Worm (Caenorhabditis elegans) whole organism, L4 larva: ENCODE results near the gene chhy-1.

Experiments used
- D1046.2 ChIP-seq: fragments of 200-800 bp; sonication (Bioruptor generic); IDR thresholded peaks from 2 replicates; pipeline ENCODE4 v1.3.6; 2022; ENCODE audit warnings: missing genetic modification characterization, missing compliant biosample characterization
- F26F4.8 ChIP-seq: fragments of 200-800 bp; sonication (Bioruptor generic); conservative IDR thresholded peaks from 2 replicates; pipeline ENCODE4 v1.3.6; 2022; ENCODE audit warnings: missing genetic modification characterization, missing compliant biosample characterization
- R02D3.7 ChIP-seq: fragments of 150-350 bp; sonication (generic microtip); optimal IDR thresholded peaks from 3 replicates; lab custom pipeline; 2014; ENCODE audit warnings: missing biosample characterization, missing genetic modification characterization
- T20F7.1 ChIP-seq: fragments of 200-800 bp; sonication (Bioruptor generic); optimal IDR thresholded peaks from 2 replicates; lab custom pipeline; 2018; ENCODE audit warnings: mild to moderate bottlenecking, missing genetic modification characterization, missing compliant biosample characterization
- T26A8.4 ChIP-seq: fragments of 200-800 bp; sonication (Bioruptor generic); IDR thresholded peaks from 2 replicates; pipeline ENCODE4 v1.3.6; 2022; ENCODE audit warnings: missing genetic modification characterization, missing compliant biosample characterization
- ama-1 ChIP-seq: fragments of 150-350 bp; optimal IDR thresholded peaks from 2 replicates; lab custom pipeline; 2014; ENCODE audit warnings: inconsistent platforms, mixed read lengths
- attf-4 ChIP-seq: sonication (generic microtip); optimal IDR thresholded peaks from 3 replicates; lab custom pipeline; 2017; ENCODE audit warnings: missing biosample characterization, missing genetic modification characterization
- ceh-20 ChIP-seq: fragments of 200-800 bp; sonication (Bioruptor generic); IDR thresholded peaks from 2 replicates; pipeline ENCODE4 v1.3.6; 2022; ENCODE audit warnings: missing genetic modification reagents, missing genetic modification characterization, missing compliant biosample characterization
- ceh-32 ChIP-seq: sonication (generic microtip); optimal IDR thresholded peaks from 2 replicates; lab custom pipeline; 2016; ENCODE audit warnings: mild to moderate bottlenecking, missing genetic modification characterization, missing compliant biosample characterization; ENCODE audit not compliant: poor library complexity
- ceh-62 ChIP-seq: sonication (generic microtip); optimal IDR thresholded peaks from 2 replicates; lab custom pipeline; 2017; ENCODE audit warnings: missing biosample characterization, missing genetic modification characterization
- daf-16 ChIP-seq, 3 experiments: sonication (generic microtip); optimal IDR thresholded peaks; 2 replicates each; lab custom pipeline; 2016 to 2017; ENCODE audit warnings: missing genetic modification characterization in 3 of 3, missing genetic modification reagents in 3 of 3, mild to moderate bottlenecking in 2 of 3, missing compliant biosample characterization in 2 of 3, missing biosample characterization in 1 of 3, moderate library complexity in 1 of 3
- daf-19 ChIP-seq: fragments of 200-800 bp; sonication (Bioruptor generic); conservative IDR thresholded peaks from 2 replicates; pipeline ENCODE4 v1.3.6; 2022; ENCODE audit warnings: missing genetic modification characterization, missing compliant biosample characterization
- dmd-6 ChIP-seq: fragments of 200-800 bp; sonication (Bioruptor generic); IDR thresholded peaks from 2 replicates; pipeline ENCODE4 v1.3.6; 2022; ENCODE audit warnings: missing genetic modification reagents, missing genetic modification characterization, missing compliant biosample characterization
- dmd-9 ChIP-seq: fragments of 200-800 bp; sonication (Bioruptor generic); IDR thresholded peaks from 2 replicates; pipeline ENCODE4 v1.3.6; 2022; ENCODE audit warnings: missing genetic modification reagents, missing genetic modification characterization, missing compliant biosample characterization
- duxl-1 ChIP-seq: sonication (generic microtip); optimal IDR thresholded peaks from 2 replicates; lab custom pipeline; 2016; ENCODE audit warnings: mild to moderate bottlenecking, missing genetic modification characterization, moderate library complexity, missing compliant biosample characterization; ENCODE audit not compliant: poor library complexity
- dve-1 ChIP-seq: sonication (generic microtip); optimal IDR thresholded peaks from 2 replicates; lab custom pipeline; 2017; ENCODE audit warnings: antibody characterized with exemption, mild to moderate bottlenecking, missing genetic modification characterization, missing compliant biosample characterization; ENCODE audit not compliant: insufficient read depth
- egl-43 ChIP-seq: fragments of 200-800 bp; sonication (Bioruptor generic); IDR thresholded peaks from 2 replicates; pipeline ENCODE4 v1.3.6; 2022; ENCODE audit warnings: missing genetic modification reagents, missing genetic modification characterization, missing compliant biosample characterization
- gei-8 ChIP-seq: fragments of 200-800 bp; sonication (Bioruptor generic); optimal IDR thresholded peaks from 2 replicates; lab custom pipeline; 2018; ENCODE audit warnings: mild to moderate bottlenecking, missing genetic modification characterization, missing compliant biosample characterization
- hlh-30 ChIP-seq: sonication (generic microtip); optimal IDR thresholded peaks from 2 replicates; lab custom pipeline; 2017; ENCODE audit warnings: antibody characterized with exemption, mild to moderate bottlenecking, missing genetic modification characterization, missing compliant biosample characterization; ENCODE audit not compliant: insufficient read depth
- hmg-1.1 ChIP-seq: fragments of 200-800 bp; sonication (Bioruptor generic); IDR thresholded peaks from 2 replicates; pipeline ENCODE4 v1.3.6; 2022; ENCODE audit warnings: missing genetic modification reagents, missing genetic modification characterization, missing compliant biosample characterization
- jun-1 ChIP-seq: fragments of 150-350 bp; optimal IDR thresholded peaks from 2 replicates; lab custom pipeline; 2014; ENCODE audit warnings: missing biosample characterization, missing genetic modification reagents, missing genetic modification characterization
- lin-1 ChIP-seq: fragments of 200-800 bp; sonication (Bioruptor generic); IDR thresholded peaks from 2 replicates; pipeline ENCODE4 v1.3.6; 2022; ENCODE audit warnings: missing genetic modification reagents, missing genetic modification characterization, missing compliant biosample characterization
- lin-13 ChIP-seq: fragments of 150-350 bp; optimal IDR thresholded peaks from 2 replicates; lab custom pipeline; 2014; ENCODE audit warnings: missing biosample characterization, missing genetic modification reagents, missing genetic modification characterization
- lin-15B ChIP-seq: fragments of 150-350 bp; sonication (generic microtip); optimal IDR thresholded peaks from 3 replicates; lab custom pipeline; 2014; ENCODE audit warnings: missing biosample characterization, missing genetic modification characterization
- lin-29 ChIP-seq: fragments of 200-800 bp; sonication (Bioruptor generic); IDR thresholded peaks from 2 replicates; pipeline ENCODE4 v1.3.6; 2022; ENCODE audit warnings: missing genetic modification reagents, missing genetic modification characterization, missing compliant biosample characterization
- lin-38 ChIP-seq: fragments of 200-800 bp; sonication (Bioruptor generic); IDR thresholded peaks from 2 replicates; pipeline ENCODE4 v1.3.6; 2022; ENCODE audit warnings: missing genetic modification reagents, missing genetic modification characterization, missing compliant biosample characterization
- lir-3 ChIP-seq: sonication (generic microtip); optimal IDR thresholded peaks from 2 replicates; lab custom pipeline; 2016; ENCODE audit warnings: mild to moderate bottlenecking, missing genetic modification characterization, missing compliant biosample characterization
- lsy-2 ChIP-seq, 2 experiments: fragments of 150-350 bp in 1 of 2; sonication (generic microtip) in 1 of 2; optimal IDR thresholded peaks; 2 replicates each; lab custom pipeline; 2014 to 2017; ENCODE audit warnings: missing biosample characterization in 2 of 2, missing genetic modification characterization in 2 of 2
- mdt-29 ChIP-seq: fragments of 200-800 bp; sonication (Bioruptor generic); IDR thresholded peaks from 2 replicates; pipeline ENCODE4 v1.3.6; 2022; ENCODE audit warnings: missing genetic modification reagents, missing genetic modification characterization, missing compliant biosample characterization
- mes-2 ChIP-seq: sonication (generic microtip); optimal IDR thresholded peaks from 2 replicates; lab custom pipeline; 2016; ENCODE audit warnings: missing genotype, mild to moderate bottlenecking, missing genetic modification characterization, missing compliant biosample characterization; ENCODE audit not compliant: poor library complexity, severe bottlenecking
- mxl-3 ChIP-seq: fragments of 200-800 bp; sonication (Bioruptor generic); optimal IDR thresholded peaks from 2 replicates; lab custom pipeline; 2018; ENCODE audit warnings: mild to moderate bottlenecking, missing genetic modification characterization, missing compliant biosample characterization
- nhr-10 ChIP-seq: fragments of 150-350 bp; optimal IDR thresholded peaks from 2 replicates; lab custom pipeline; 2014; ENCODE audit warnings: missing biosample characterization, missing genetic modification characterization
- nhr-11 ChIP-seq: fragments of 150-350 bp; optimal IDR thresholded peaks from 2 replicates; lab custom pipeline; 2014; ENCODE audit warnings: missing biosample characterization, missing genetic modification characterization
- nhr-111 ChIP-seq: fragments of 200-800 bp; sonication (Bioruptor generic); optimal IDR thresholded peaks from 2 replicates; lab custom pipeline; 2018; ENCODE audit warnings: mild to moderate bottlenecking, missing genetic modification characterization, missing compliant biosample characterization
- nhr-28 ChIP-seq: fragments of 150-350 bp; optimal IDR thresholded peaks from 2 replicates; lab custom pipeline; 2014; ENCODE audit warnings: missing biosample characterization, missing genetic modification characterization
- nhr-42 ChIP-seq: fragments of 200-800 bp; sonication (Bioruptor generic); IDR thresholded peaks from 2 replicates; pipeline ENCODE4 v1.3.6; 2022; ENCODE audit warnings: missing genetic modification characterization, missing compliant biosample characterization
- pha-4 ChIP-seq, 2 experiments: fragments of 150-350 bp in 1 of 2; fragments of 200-800 bp in 1 of 2; sonication (Bioruptor generic) in 1 of 2; IDR thresholded peaks in 1 of 2; optimal IDR thresholded peaks in 1 of 2; 2 replicates each; pipeline versions ENCODE4 v1.3.6 to Lab custom; 2014 to 2022; ENCODE audit warnings: missing genetic modification characterization in 2 of 2, missing genetic modification reagents in 2 of 2, missing biosample characterization in 1 of 2, missing compliant biosample characterization in 1 of 2
- php-3 ChIP-seq: fragments of 200-800 bp; sonication (Bioruptor generic); IDR thresholded peaks from 2 replicates; pipeline ENCODE4 v1.3.6; 2022; ENCODE audit warnings: missing genetic modification reagents, missing genetic modification characterization, missing compliant biosample characterization
- pqm-1 ChIP-seq: sonication (generic microtip); optimal IDR thresholded peaks from 2 replicates; lab custom pipeline; 2017; ENCODE audit warnings: missing biosample characterization, missing genetic modification characterization
- sdz-12 ChIP-seq: fragments of 200-800 bp; sonication (Bioruptor generic); optimal IDR thresholded peaks from 2 replicates; lab custom pipeline; 2018; ENCODE audit warnings: mild to moderate bottlenecking, missing genetic modification characterization, missing compliant biosample characterization
- set-16 ChIP-seq: fragments of 200-800 bp; sonication (Bioruptor generic); IDR thresholded peaks from 2 replicates; pipeline ENCODE4 v1.3.6; 2022; ENCODE audit warnings: missing genetic modification reagents, missing genetic modification characterization, missing compliant biosample characterization
- snpc-1.2 ChIP-seq: fragments of 200-800 bp; sonication (Bioruptor generic); IDR thresholded peaks from 2 replicates; pipeline ENCODE4 v1.3.6; 2022; ENCODE audit warnings: missing genetic modification reagents, missing genetic modification characterization, missing compliant biosample characterization
- snpc-4 ChIP-seq: fragments of 150-350 bp; optimal IDR thresholded peaks from 2 replicates; lab custom pipeline; 2014; ENCODE audit warnings: missing biosample characterization, missing genetic modification characterization
- spr-3 ChIP-seq: fragments of 200-800 bp; sonication (Bioruptor generic); optimal IDR thresholded peaks from 2 replicates; lab custom pipeline; 2018; ENCODE audit warnings: mild to moderate bottlenecking, missing genetic modification characterization, missing compliant biosample characterization
- tra-1 ChIP-seq: fragments of 200-800 bp; sonication (Bioruptor generic); IDR thresholded peaks from 2 replicates; pipeline ENCODE4 v1.3.6; 2022; ENCODE audit warnings: missing genetic modification reagents, missing genetic modification characterization, missing compliant biosample characterization
- unc-62 ChIP-seq, 3 experiments: fragments of 150-350 bp in 1 of 3; sonication (generic microtip); optimal IDR thresholded peaks in 2 of 3; peaks in 1 of 3; 1 replicate in 1 of 3; 2 replicates in 2 of 3; lab custom pipeline; 2014 to 2017; ENCODE audit warnings: missing biosample characterization in 3 of 3, missing genetic modification characterization in 3 of 3, missing genetic modification reagents in 3 of 3, missing genotype in 1 of 3
- vab-7 ChIP-seq: fragments of 200-800 bp; sonication (Bioruptor generic); IDR thresholded peaks from 2 replicates; pipeline ENCODE4 v1.3.6; 2022; ENCODE audit warnings: missing genetic modification reagents, missing genetic modification characterization, missing compliant biosample characterization
- zfp-2 ChIP-seq: sonication (generic microtip); optimal IDR thresholded peaks from 2 replicates; lab custom pipeline; 2016; ENCODE audit warnings: mild to moderate bottlenecking, missing genetic modification characterization, missing compliant biosample characterization
- zfp-3 ChIP-seq: fragments of 200-800 bp; sonication (Bioruptor generic); conservative IDR thresholded peaks from 2 replicates; pipeline ENCODE4 v1.3.6; 2022; ENCODE audit warnings: missing genetic modification reagents, missing genetic modification characterization, missing compliant biosample characterization

chhy-1 gene

DNA sequence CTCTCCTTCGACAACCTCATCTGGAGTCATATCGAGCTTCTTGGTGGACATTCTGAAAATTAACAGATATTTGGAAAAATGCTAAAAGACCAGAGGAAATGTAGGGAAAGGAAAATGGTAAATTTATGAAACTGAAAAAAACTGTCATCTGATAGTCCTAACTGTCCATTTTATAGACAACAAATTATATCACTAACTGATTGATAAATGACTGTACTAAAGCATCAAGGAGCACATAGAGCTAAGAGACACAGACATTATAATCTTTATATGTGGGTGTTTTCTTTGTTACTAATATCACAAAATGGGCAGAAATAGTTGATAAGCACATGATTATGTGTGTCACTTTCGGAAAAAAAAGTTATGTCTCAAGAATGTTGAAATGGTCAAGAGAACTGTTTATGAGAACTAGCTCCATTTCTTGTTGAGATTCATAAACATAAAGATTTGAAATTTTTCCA is 50.6 kb downstream of the chhy-1 start, which contains the start of gene F54C9.3 (continued):
- TF ChIP-seq lin-38 (GFP tag; lab: Robert Waterston, UW) (peak; percentile 16), tra-1 (GFP tag; lab: Robert Waterston, UW) (peak; percentile 75; the same call in 1 of the 2 replicates), gei-8 (GFP tag; lab: Kevin White, UChicago) (no peak), dmd-9 (GFP tag; lab: Robert Waterston, UW) (no peak), R02D3.7 (tag; lab: Kevin White, UChicago) (no peak), hlh-30 (tag; lab: Kevin White, UChicago) (peak; percentile 50), egl-43 (no peak), nhr-10 (tag; lab: Kevin White, UChicago) (no peak), lin-15B (no peak), nhr-111 (GFP tag; lab: Kevin White, UChicago) (no peak), unc-62 (GFP tag; optimal IDR thresholded peaks at IDR 0.05 in 1 of 2; lab: Kevin White, UChicago) (no peak), unc-62 (tag; optimal IDR thresholded peaks at IDR 0.05; lab: Kevin White, UChicago) (no peak), ceh-20 (GFP tag; lab: Robert Waterston, UW) (peak; percentile 96), D1046.2 (GFP tag; lab: Robert Waterston, UW) (no peak), ceh-62 (tag; lab: Kevin White, UChicago) (no peak), T26A8.4 (no peak), lin-1 (peak; percentile 62), lin-13 (GFP tag; lab: Kevin White, UChicago) (no peak), mxl-3 (GFP tag; lab: Kevin White, UChicago) (no peak), mdt-29 (GFP tag; lab: Robert Waterston, UW) (no peak), pha-4 (GFP tag; IDR thresholded peaks at IDR 0.05; lab: Robert Waterston, UW) (no peak), pha-4 (tag; optimal IDR thresholded peaks at IDR 0.05; lab: Kevin White, UChicago) (no peak), snpc-4 (tag; lab: Kevin White, UChicago) (no peak), lir-3 (tag; lab: Kevin White, UChicago) (no peak), snpc-1.2 (GFP tag; lab: Robert Waterston, UW) (no peak), zfp-3 (GFP tag; lab: Robert Waterston, UW) (no peak), vab-7 (GFP tag; lab: Robert Waterston, UW) (no peak), duxl-1 (no peak), jun-1 (tag; lab: Kevin White, UChicago) (peak; percentile 67), zfp-2 (tag; lab: Kevin White, UChicago) (no peak), php-3 (GFP tag; lab: Robert Waterston, UW) (peak; percentile 99), pqm-1 (tag; lab: Kevin White, UChicago) (peak; percentile 91), lin-29 (GFP tag; lab: Robert Waterston, UW) (no peak), hmg-1.1 (no peak), set-16 (GFP tag; lab: Robert Waterston, UW) (no peak), ceh-32 (tag; lab: Kevin White, UChicago) (no peak), daf-19 (GFP tag; lab: Robert Waterston, UW) (no peak), dmd-6 (GFP tag; lab: Robert Waterston, UW) (peak; percentile 92), lsy-2 (tag; optimal IDR thresholded peaks at IDR 0.05; lab: Kevin White, UChicago) (peak in 1 of 2 experiments; percentile 35), T20F7.1 (GFP tag; lab: Kevin White, UChicago) (peak; percentile 48), ama-1 (lab: Kevin White, UChicago) (peak; percentile 25)

DNA sequence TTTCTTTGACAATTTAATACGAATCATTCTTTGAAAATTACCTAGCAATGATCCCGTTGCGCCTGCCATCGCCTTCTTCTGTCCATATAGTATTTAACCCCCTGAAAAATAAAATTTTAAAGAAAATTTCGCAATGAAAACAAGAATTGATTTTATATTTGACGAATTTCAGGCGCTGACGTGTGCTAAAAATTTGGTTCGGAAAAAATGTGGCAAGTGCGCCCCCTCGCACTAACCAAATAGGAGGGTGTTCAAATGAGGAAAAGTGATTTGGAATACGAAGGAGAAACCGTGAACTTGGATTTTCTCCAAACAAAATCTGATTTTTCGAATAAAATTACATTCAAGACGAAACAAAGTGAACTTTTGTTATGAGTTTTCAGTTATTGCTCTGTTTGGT is 51.4 kb downstream of the chhy-1 start, which contains the start of gene stc-1:
TSS of gene stc-1 (minus strand) at position 101 of the 400 bp plus-strand sequence.
- TF ChIP-seq nhr-11 (no peak), T26A8.4 (peak; percentile 35; the same call in 1 of the 2 replicates), nhr-10 (tag; lab: Kevin White, UChicago) (peak; percentile 1), nhr-42 (GFP tag; lab: Robert Waterston, UW) (no peak), lin-29 (GFP tag; lab: Robert Waterston, UW) (no peak), dve-1 (tag; lab: Kevin White, UChicago) (peak; percentile 43), sdz-12 (GFP tag; lab: Kevin White, UChicago) (no peak), lsy-2 (tag; optimal IDR thresholded peaks at IDR 0.05; lab: Kevin White, UChicago) (peak in 1 of 2 experiments; percentile 45), attf-4 (tag; lab: Kevin White, UChicago) (no peak), F26F4.8 (no peak), mes-2 (peak; percentile 59), snpc-1.2 (GFP tag; lab: Robert Waterston, UW) (no peak), daf-16 (GFP tag; optimal IDR thresholded peaks at IDR 0.05; lab: Kevin White, UChicago) (no peak), daf-16 (tag; optimal IDR thresholded peaks at IDR 0.05; lab: Kevin White, UChicago) (peak; percentile 33), nhr-28 (peak; percentile 39), spr-3 (no peak)
